Worm (Caenorhabditis elegans) whole organism, young adult: Measurements from ENCODE around the gene Y67A10A.2.

ENCODE experiments used
- B0035.1 ChIP-seq: sonication (generic microtip); optimal IDR thresholded peaks from 2 replicates; lab custom pipeline; 2016; ENCODE audit warnings: missing genetic modification characterization, mild to moderate bottlenecking, missing compliant biosample characterization, missing genotype, missing genetic modification reagents
- B0261.1 ChIP-seq: sonication (generic microtip); optimal IDR thresholded peaks from 2 replicates; lab custom pipeline; 2016; ENCODE audit warnings: mild to moderate bottlenecking, missing genetic modification characterization, moderate library complexity, missing compliant biosample characterization
- F55B11.4 ChIP-seq: sonication (generic microtip); optimal IDR thresholded peaks from 2 replicates; lab custom pipeline; 2016; ENCODE audit warnings: missing compliant biosample characterization, missing genetic modification characterization, borderline replicate concordance; ENCODE audit not compliant: insufficient read depth
- K11D2.4 ChIP-seq: fragments of 200-800 bp; sonication (Bioruptor generic); IDR thresholded peaks from 2 replicates; pipeline ENCODE4 v1.3.6; 2022; ENCODE audit warnings: missing genetic modification reagents, missing genetic modification characterization, missing compliant biosample characterization
- K12H6.12 ChIP-seq: fragments of 200-800 bp; sonication (Bioruptor generic); optimal IDR thresholded peaks from 2 replicates; lab custom pipeline; 2018; ENCODE audit warnings: mild to moderate bottlenecking, missing genetic modification characterization, missing compliant biosample characterization
- Y53G8AR.9 ChIP-seq: fragments of 200-800 bp; sonication (Bioruptor generic); conservative IDR thresholded peaks from 2 replicates; pipeline ENCODE4 v1.3.6; 2022; ENCODE audit warnings: missing genetic modification reagents, missing genetic modification characterization, missing compliant biosample characterization
- Y67H2A.10 ChIP-seq: fragments of 200-800 bp; sonication (Bioruptor generic); conservative IDR thresholded peaks from 2 replicates; pipeline ENCODE4 v1.3.6; 2022; ENCODE audit warnings: missing genetic modification reagents, missing genetic modification characterization, missing compliant biosample characterization
- Y79H2A.3 ChIP-seq: fragments of 200-800 bp; sonication (Bioruptor generic); conservative IDR thresholded peaks from 2 replicates; pipeline ENCODE4 v1.3.6; 2022; ENCODE audit warnings: missing genetic modification reagents, missing genetic modification characterization, missing compliant biosample characterization
- ZK185.1 ChIP-seq: sonication (generic microtip); optimal IDR thresholded peaks from 2 replicates; lab custom pipeline; 2016; ENCODE audit warnings: mild to moderate bottlenecking, missing genetic modification characterization, missing compliant biosample characterization; ENCODE audit not compliant: poor library complexity, severe bottlenecking
- ama-1 ChIP-seq, 3 experiments: fragments of 150-350 bp in 1 of 3; sonication (generic microtip) in 2 of 3; optimal IDR thresholded peaks; 2 replicates each; lab custom pipeline; 2014 to 2018; ENCODE audit warnings: missing biosample characterization in 2 of 3, missing genetic modification characterization in 2 of 3, missing genetic modification reagents in 2 of 3
- atf-7 ChIP-seq: sonication (generic microtip); optimal IDR thresholded peaks from 2 replicates; lab custom pipeline; 2017; ENCODE audit warnings: mild to moderate bottlenecking, missing genetic modification characterization, missing compliant biosample characterization
- attf-3 ChIP-seq: fragments of 200-800 bp; sonication (Bioruptor generic); conservative IDR thresholded peaks from 2 replicates; pipeline ENCODE4 v1.3.6; 2022; ENCODE audit warnings: missing genetic modification reagents, missing genetic modification characterization, missing compliant biosample characterization
- attf-6 ChIP-seq: fragments of 200-800 bp; sonication (Bioruptor generic); IDR thresholded peaks from 2 replicates; pipeline ENCODE4 v1.3.6; 2022; ENCODE audit warnings: missing genetic modification reagents, missing genetic modification characterization, missing compliant biosample characterization
- bed-1 ChIP-seq: fragments of 200-800 bp; sonication (Bioruptor generic); IDR thresholded peaks from 2 replicates; pipeline ENCODE4 v1.3.6; 2022; ENCODE audit warnings: missing genetic modification reagents, missing genetic modification characterization, missing compliant biosample characterization
- bed-2 ChIP-seq: fragments of 200-800 bp; sonication (Bioruptor generic); IDR thresholded peaks from 2 replicates; pipeline ENCODE4 v1.3.6; 2022; ENCODE audit warnings: missing genetic modification reagents, missing genetic modification characterization, missing compliant biosample characterization
- ceh-100 ChIP-seq: fragments of 200-800 bp; sonication (Bioruptor generic); IDR thresholded peaks from 2 replicates; pipeline ENCODE4 v1.3.6; 2022; ENCODE audit warnings: missing genetic modification reagents, missing genetic modification characterization, missing compliant biosample characterization
- ceh-91 ChIP-seq: fragments of 200-800 bp; sonication (Bioruptor generic); IDR thresholded peaks from 2 replicates; pipeline ENCODE4 v1.3.6; 2022; ENCODE audit warnings: missing genetic modification reagents, missing genetic modification characterization, missing compliant biosample characterization
- chd-7 ChIP-seq: sonication (generic microtip); optimal IDR thresholded peaks from 2 replicates; lab custom pipeline; 2016; ENCODE audit warnings: mild to moderate bottlenecking, missing genetic modification characterization, moderate library complexity, missing compliant biosample characterization
- dox-1 ChIP-seq: fragments of 200-800 bp; sonication (Bioruptor generic); IDR thresholded peaks from 2 replicates; pipeline ENCODE4 v1.3.6; 2022; ENCODE audit warnings: missing genetic modification reagents, missing genetic modification characterization, missing compliant biosample characterization
- lag-1 ChIP-seq: fragments of 200-800 bp; sonication (Bioruptor generic); IDR thresholded peaks from 2 replicates; pipeline ENCODE4 v1.3.6; 2022; ENCODE audit warnings: missing genetic modification reagents, missing genetic modification characterization, missing compliant biosample characterization
- let-526 ChIP-seq: fragments of 200-800 bp; sonication (Bioruptor generic); IDR thresholded peaks from 2 replicates; pipeline ENCODE4 v1.3.6; 2022; ENCODE audit warnings: missing genetic modification reagents, missing genetic modification characterization, missing compliant biosample characterization
- lin-54 ChIP-seq: fragments of 200-800 bp; sonication (Bioruptor generic); optimal IDR thresholded peaks from 2 replicates; lab custom pipeline; 2018; ENCODE audit warnings: mild to moderate bottlenecking, missing genetic modification characterization, missing compliant biosample characterization
- nhr-27 ChIP-seq: fragments of 200-800 bp; sonication (Bioruptor generic); optimal IDR thresholded peaks from 2 replicates; lab custom pipeline; 2018; ENCODE audit warnings: mild to moderate bottlenecking, missing genetic modification characterization, moderate library complexity, missing compliant biosample characterization
- nhr-80 ChIP-seq: sonication (generic microtip); optimal IDR thresholded peaks from 2 replicates; lab custom pipeline; 2016; ENCODE audit warnings: missing genetic modification characterization, missing compliant biosample characterization
- repo-1 ChIP-seq: sonication (generic microtip); optimal IDR thresholded peaks from 2 replicates; lab custom pipeline; 2017; ENCODE audit warnings: mild to moderate bottlenecking, missing genetic modification characterization, missing compliant biosample characterization
- sdz-38 ChIP-seq: sonication (generic microtip); optimal IDR thresholded peaks from 2 replicates; lab custom pipeline; 2016; ENCODE audit warnings: missing genotype, missing genetic modification characterization, missing compliant biosample characterization
- snpc-1.1 ChIP-seq: sonication (generic microtip); optimal IDR thresholded peaks from 2 replicates; lab custom pipeline; 2017; ENCODE audit warnings: missing genetic modification characterization, mild to moderate bottlenecking, missing compliant biosample characterization, antibody characterized with exemption, moderate library complexity, missing genotype, missing genetic modification reagents; ENCODE audit not compliant: insufficient read depth
- snpc-1.3 ChIP-seq: sonication (generic microtip); optimal IDR thresholded peaks from 2 replicates; lab custom pipeline; 2017; ENCODE audit warnings: missing genetic modification characterization, mild to moderate bottlenecking, missing compliant biosample characterization, antibody characterized with exemption, moderate library complexity, missing genotype, missing genetic modification reagents; ENCODE audit not compliant: insufficient read depth
- snpc-4 ChIP-seq, 5 experiments: fragments of 150-350 bp in 1 of 5; sonication (generic microtip) in 4 of 5; optimal IDR thresholded peaks; 2 replicates each; lab custom pipeline; 2014 to 2018; ENCODE audit warnings: missing genetic modification characterization in 5 of 5, missing biosample characterization in 3 of 5, antibody characterized with exemption in 2 of 5, mild to moderate bottlenecking in 2 of 5, missing compliant biosample characterization in 2 of 5, missing genotype in 2 of 5, moderate library complexity in 2 of 5, missing genetic modification reagents in 1 of 5
- sptf-2 ChIP-seq: fragments of 200-800 bp; sonication (Bioruptor generic); optimal IDR thresholded peaks from 2 replicates; lab custom pipeline; 2018; ENCODE audit warnings: mild to moderate bottlenecking, missing genetic modification characterization, missing compliant biosample characterization
- tbp1 ChIP-seq: fragments of 200-800 bp; sonication (Bioruptor generic); optimal IDR thresholded peaks from 2 replicates; lab custom pipeline; 2018; ENCODE audit warnings: mild to moderate bottlenecking, missing genetic modification characterization, missing compliant biosample characterization
- tbx-9 ChIP-seq: sonication (generic microtip); optimal IDR thresholded peaks from 2 replicates; lab custom pipeline; 2016; ENCODE audit warnings: borderline replicate concordance, missing genetic modification characterization, inconsistent platforms, missing compliant biosample characterization
- tlf-1 ChIP-seq: fragments of 200-800 bp; sonication (Bioruptor generic); optimal IDR thresholded peaks from 2 replicates; lab custom pipeline; 2018; ENCODE audit warnings: mild to moderate bottlenecking, missing genetic modification characterization, missing compliant biosample characterization
- ztf-25 ChIP-seq: fragments of 200-800 bp; sonication (Bioruptor generic); IDR thresholded peaks from 2 replicates; pipeline ENCODE4 v1.3.6; 2022; ENCODE audit warnings: missing genetic modification reagents, missing genetic modification characterization, missing compliant biosample characterization

Y67A10A.2 gene

DNA sequence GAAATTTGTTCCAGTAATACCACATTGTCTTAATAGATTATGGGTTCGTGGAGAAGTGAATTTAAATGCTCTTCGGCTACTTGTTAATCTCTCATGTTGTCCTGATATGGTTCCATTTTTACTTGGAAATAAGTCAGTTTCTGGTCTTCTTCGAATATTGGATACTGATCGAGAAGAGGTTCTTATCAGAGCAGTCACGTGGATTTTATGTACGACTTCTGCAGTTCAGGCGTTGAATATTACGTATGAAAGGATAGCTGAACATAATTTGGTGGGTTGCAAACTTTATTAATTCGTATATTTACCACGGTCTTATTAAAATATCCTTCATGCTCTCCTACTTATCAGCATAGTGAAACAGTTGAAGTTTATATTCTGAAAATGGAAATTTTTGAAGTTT, 40.0 kb downstream of the Y67A10A.2 start:
- no peak for TF ChIP-seq ceh-100 (GFP tag; lab: Robert Waterston, UW)
- TF ChIP-seq ceh-91 (GFP tag; lab: Robert Waterston, UW), result no peak
- no peak for TF ChIP-seq Y79H2A.3
- no peak for TF ChIP-seq lag-1 (GFP tag; lab: Robert Waterston, UW)

- TF ChIP-seq chd-7 (tag; lab: Kevin White, UChicago) (no peak), snpc-1.1 (no peak), tlf-1 (no peak), snpc-1.3 (tag; lab: Kevin White, UChicago) (no peak), sptf-2 (GFP tag; lab: Kevin White, UChicago) (no peak), B0261.1 (tag; lab: Kevin White, UChicago) (no peak), ZK185.1 (tag; lab: Kevin White, UChicago) (no peak), attf-3 (GFP tag; lab: Robert Waterston, UW) (no peak), B0035.1 (tag; lab: Kevin White, UChicago) (no peak), lin-54 (GFP tag; lab: Kevin White, UChicago) (no peak), sdz-38 (tag; lab: Kevin White, UChicago) (no peak), atf-7 (tag; lab: Kevin White, UChicago) (no peak), ceh-100 (GFP tag; lab: Robert Waterston, UW) (no peak), Y79H2A.3 (no peak), tbp1 (GFP tag; lab: Kevin White, UChicago) (no peak), K12H6.12 (tag; lab: Kevin White, UChicago) (no peak), Y67H2A.10 (GFP tag; lab: Robert Waterston, UW) (no peak), Y53G8AR.9 (GFP tag; lab: Robert Waterston, UW) (no peak)
Observed at ce11 chrIV:14379191-14379590, 41.3 kb downstream of the Y67A10A.2 start.

- TF ChIP-seq atf-7 (tag; lab: Kevin White, UChicago) (no peak), chd-7 (tag; lab: Kevin White, UChicago) (no peak), snpc-4 (GFP tag; optimal IDR thresholded peaks at IDR 0.05; lab: Kevin White, UChicago) (no peak), snpc-4 (tag; optimal IDR thresholded peaks at IDR 0.05; lab: Kevin White, UChicago) (peak in 2 of 4 experiments; percentile 32 to 57), B0035.1 (tag; lab: Kevin White, UChicago) (no peak), attf-6 (GFP tag; lab: Robert Waterston, UW) (peak; percentile 81), bed-1 (no peak), let-526 (GFP tag; lab: Robert Waterston, UW) (no peak), tbx-9 (tag; lab: Kevin White, UChicago) (no peak)
Observed at ce11 chrIV:14383474-14383873, 45.6 kb downstream of the Y67A10A.2 start, which contains the start of gene paqr-3. TSS of gene paqr-3 (minus strand) at chrIV:14383683.

ce11 chrIV:14384194-14384593, 46.3 kb downstream of the Y67A10A.2 start:
- no peak for TF ChIP-seq nhr-27 (tag; lab: Kevin White, UChicago)
- no peak for TF ChIP-seq K11D2.4 (GFP tag; lab: Robert Waterston, UW)
- no peak for TF ChIP-seq ztf-25 (GFP tag; lab: Robert Waterston, UW)
- no peak for TF ChIP-seq nhr-80 (tag; lab: Kevin White, UChicago)
- TF ChIP-seq F55B11.4 (tag; lab: Kevin White, UChicago), result no peak
- TF ChIP-seq ama-1 (optimal IDR thresholded peaks at IDR 0.05; lab: Kevin White, UChicago), result no peak
- no peak for TF ChIP-seq ama-1 (GFP tag; optimal IDR thresholded peaks at IDR 0.05; lab: Kevin White, UChicago)
- no peak for TF ChIP-seq dox-1 (GFP tag; lab: Robert Waterston, UW)
- TF ChIP-seq bed-2 (GFP tag; lab: Robert Waterston, UW), result no peak
- TF ChIP-seq chd-7 (tag; lab: Kevin White, UChicago), result no peak
- TF ChIP-seq repo-1 (tag; lab: Kevin White, UChicago), result no peak
